Worm (Caenorhabditis elegans) whole organism, L4/young adult: ENCODE measurements around the gene F52B10.3.

Source experiments
- dao-5 ChIP-seq: sonication (generic microtip); optimal IDR thresholded peaks from 2 replicates; lab custom pipeline; 2016; ENCODE audit warnings: missing genotype, missing genetic modification characterization, moderate library complexity, missing compliant biosample characterization
- him-1 ChIP-seq: sonication (generic microtip); optimal IDR thresholded peaks from 2 replicates; lab custom pipeline; 2016; ENCODE audit warnings: missing genotype, missing genetic modification reagents, missing genetic modification characterization, missing compliant biosample characterization

- TF ChIP-seq dao-5 (tag; lab: Kevin White, UChicago): no peak
- TF ChIP-seq him-1: no peak
Observed at ce11 chrX:2928089-2928488, 29.9 kb upstream of the F52B10.3 start.
